Worm (Caenorhabditis elegans): ENCODE results near the gene ZK1236.5.

ce11 chrIII:8403507-8403906 is 28.5 kb downstream of the ZK1236.5 start, which contains the start of gene cutc-1:
- TF ChIP-seq let-526 (GFP tag; IDR thresholded peaks at IDR 0.05) = no peak
- TF ChIP-seq die-1 (tag; optimal IDR thresholded peaks at IDR 0.05) = no peak
- no peak for TF ChIP-seq T07F8.4 (tag; optimal IDR thresholded peaks at IDR 0.05)
- TF ChIP-seq ama-1 (optimal IDR thresholded peaks at IDR 0.05) = no peak
- TF ChIP-seq ama-1 (GFP tag; optimal IDR thresholded peaks at IDR 0.05) = no peak
- TF ChIP-seq snpc-4 (GFP tag; optimal IDR thresholded peaks at IDR 0.05) = no peak
- TF ChIP-seq snpc-4 (tag; optimal IDR thresholded peaks at IDR 0.05) = no peak
- no peak for TF ChIP-seq pha-4 (tag; optimal IDR thresholded peaks at IDR 0.05)

Measured in whole organism, young adult.